Fruit fly (Drosophila melanogaster) whole organism, pupa: Measurements from ENCODE around the gene Ir94b.

ENCODE experiments used
- CG10348 ChIP-seq: fragments of 200-800 bp; sonication (Bioruptor generic); IDR thresholded peaks from 2 replicates; pipeline ENCODE4 v1.3.6; 2022; ENCODE audit warnings: missing biosample characterization, missing genetic modification characterization
- CG12605 ChIP-seq: fragments of 200-800 bp; sonication (Bioruptor generic); IDR thresholded peaks from 2 replicates; pipeline ENCODE4 v1.3.6; 2022; ENCODE audit warnings: missing biosample characterization, missing genetic modification characterization
- CG13204 ChIP-seq: fragments of 200-800 bp; sonication (Bioruptor generic); optimal IDR thresholded peaks from 2 replicates; lab custom pipeline; 2018; ENCODE audit warnings: missing biosample characterization, mild to moderate bottlenecking, missing genetic modification characterization, moderate library complexity
- CG14655 ChIP-seq: fragments of 200-800 bp; sonication (Bioruptor generic); optimal IDR thresholded peaks from 3 replicates; lab custom pipeline; 2017; ENCODE audit warnings: mild to moderate bottlenecking, missing biosample characterization, missing genetic modification reagents, missing genetic modification characterization
- CG15710 ChIP-seq: fragments of 200-800 bp; sonication (Bioruptor generic); optimal IDR thresholded peaks from 2 replicates; lab custom pipeline; 2018; ENCODE audit warnings: missing biosample characterization, mild to moderate bottlenecking, missing genetic modification characterization, moderate library complexity
- CG17806 ChIP-seq: fragments of 200-800 bp; sonication (Bioruptor generic); optimal IDR thresholded peaks from 2 replicates; lab custom pipeline; 2018; ENCODE audit warnings: missing biosample characterization, mild to moderate bottlenecking, missing genetic modification characterization, moderate library complexity
- CG32121 ChIP-seq: fragments of 200-800 bp; sonication (Bioruptor generic); IDR thresholded peaks from 2 replicates; pipeline ENCODE4 v1.3.6; 2022; ENCODE audit warnings: missing biosample characterization, missing genetic modification characterization
- CG34367 ChIP-seq: fragments of 200-800 bp; sonication (Bioruptor generic); optimal IDR thresholded peaks from 2 replicates; lab custom pipeline; 2018; ENCODE audit warnings: missing biosample characterization, mild to moderate bottlenecking, missing genetic modification characterization
- CG4496 ChIP-seq: fragments of 200-800 bp; sonication (Bioruptor generic); IDR thresholded peaks from 3 replicates; pipeline ENCODE4 v1.3.6; 2022; ENCODE audit warnings: missing biosample characterization, missing genetic modification characterization
- CG8159 ChIP-seq: fragments of 200-800 bp; sonication (Bioruptor generic); optimal IDR thresholded peaks from 3 replicates; lab custom pipeline; 2018; ENCODE audit warnings: missing biosample characterization, mild to moderate bottlenecking, missing genetic modification characterization, moderate library complexity
- CG8301 ChIP-seq: fragments of 200-800 bp; sonication (Bioruptor generic); optimal IDR thresholded peaks from 2 replicates; lab custom pipeline; 2018; ENCODE audit warnings: missing biosample characterization, mild to moderate bottlenecking, missing genetic modification characterization
- CG9948 ChIP-seq: fragments of 200-800 bp; sonication (Bioruptor generic); optimal IDR thresholded peaks from 2 replicates; lab custom pipeline; 2018; ENCODE audit warnings: missing biosample characterization, mild to moderate bottlenecking, missing genetic modification characterization, moderate library complexity
- D1 ChIP-seq: fragments of 200-800 bp; sonication (Bioruptor generic); optimal IDR thresholded peaks from 2 replicates; lab custom pipeline; 2018; ENCODE audit warnings: missing biosample characterization, mild to moderate bottlenecking, missing genetic modification characterization, moderate library complexity
- EcR ChIP-seq: fragments of 200-800 bp; sonication (Bioruptor generic); optimal IDR thresholded peaks from 3 replicates; lab custom pipeline; 2019; ENCODE audit warnings: missing biosample characterization, missing genetic modification characterization, mild to moderate bottlenecking, moderate library complexity, missing genetic modification reagents
- Ets98B ChIP-seq: fragments of 200-800 bp; sonication (Bioruptor generic); IDR thresholded peaks from 2 replicates; pipeline ENCODE4 v1.3.6; 2022; ENCODE audit warnings: missing biosample characterization, missing genetic modification characterization
- Pif1A ChIP-seq: fragments of 200-800 bp; sonication (Bioruptor generic); optimal IDR thresholded peaks from 3 replicates; lab custom pipeline; 2016; ENCODE audit warnings: missing biosample characterization, missing genetic modification characterization
- Pif1B ChIP-seq: fragments of 200-800 bp; sonication (Bioruptor generic); optimal IDR thresholded peaks from 3 replicates; lab custom pipeline; 2016; ENCODE audit warnings: missing biosample characterization, missing genetic modification characterization
- Snoo ChIP-seq: fragments of 200-800 bp; sonication (Bioruptor generic); optimal IDR thresholded peaks from 3 replicates; lab custom pipeline; 2017; ENCODE audit warnings: missing biosample characterization, mild to moderate bottlenecking, missing genetic modification characterization, inconsistent platforms
- fd96Ca ChIP-seq: fragments of 200-800 bp; sonication (Bioruptor generic); IDR thresholded peaks from 3 replicates; pipeline ENCODE4 v1.3.6; 2022; ENCODE audit warnings: missing biosample characterization, missing genetic modification characterization
- gl ChIP-seq: fragments of 200-800 bp; sonication (Bioruptor generic); optimal IDR thresholded peaks from 2 replicates; lab custom pipeline; 2018; ENCODE audit warnings: missing biosample characterization, mild to moderate bottlenecking, missing genetic modification characterization
- rn ChIP-seq: fragments of 200-800 bp; sonication (Bioruptor generic); IDR thresholded peaks from 2 replicates; pipeline ENCODE4 v1.3.6; 2022; ENCODE audit warnings: missing biosample characterization, missing genetic modification characterization

Gene Ir94b

DNA sequence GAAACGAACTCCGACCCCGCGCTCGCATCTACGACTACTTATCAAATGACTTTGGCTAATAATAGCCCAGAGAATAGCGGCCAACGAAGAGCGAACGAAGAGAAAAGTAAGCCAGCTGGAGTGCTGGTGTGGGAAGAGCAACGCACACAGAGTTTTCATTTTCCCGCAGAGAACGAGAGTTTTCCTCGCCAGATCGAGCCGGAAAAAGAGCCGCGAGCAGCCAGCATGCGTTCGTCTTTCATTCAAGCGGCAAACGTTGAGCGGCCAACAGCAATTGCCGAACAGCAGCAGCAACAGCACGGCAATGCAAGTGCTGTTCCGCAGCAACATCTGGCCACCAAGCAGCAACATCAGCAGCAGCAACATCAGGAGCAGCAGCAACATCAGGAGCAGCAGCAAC, 7.8 kb upstream of the Ir94b start:
- no peak for TF ChIP-seq rn (GFP tag; lab: Robert Waterston, UW)
- 0 out of 3 replicates have a peak, but pooled peaks have one; percentile 22 for TF ChIP-seq fd96Ca (GFP tag; lab: Robert Waterston, UW)
- TF ChIP-seq CG12605 (GFP tag; lab: Robert Waterston, UW): 0 out of 2 replicates have a peak, but pooled peaks have one; percentile 22
- TF ChIP-seq Ets98B (GFP tag; lab: Robert Waterston, UW): peak; percentile 53; the same call in 1 of the 2 replicates

DNA sequence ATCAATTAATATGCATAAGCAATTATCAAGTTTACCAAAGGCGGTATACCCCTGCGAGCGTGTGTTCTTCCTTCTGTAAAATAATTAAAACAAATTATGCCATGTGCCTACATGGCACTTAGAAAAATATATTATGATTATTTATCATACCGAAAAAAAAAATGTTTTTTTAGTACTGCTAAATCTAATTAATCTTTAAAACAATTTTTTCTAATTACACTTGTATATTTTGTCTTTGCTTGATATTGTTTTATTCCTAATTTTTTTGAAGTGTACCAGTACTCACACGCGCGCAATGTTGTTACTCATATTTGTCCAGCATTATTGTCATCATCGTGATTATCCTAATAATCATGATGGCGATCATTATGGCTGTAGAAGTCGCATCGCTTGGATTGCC, 6.3 kb upstream of the Ir94b start:
- TF ChIP-seq CG32121 (GFP tag; lab: Robert Waterston, UW) (no peak), CG17806 (tag; lab: Kevin White, UChicago) (no peak), CG13204 (GFP tag; lab: Kevin White, UChicago) (no peak), D1 (no peak), gl (tag; lab: Kevin White, UChicago) (no peak), rn (GFP tag; lab: Robert Waterston, UW) (no peak), CG10348 (GFP tag; lab: Robert Waterston, UW) (no peak), Pif1B (GFP tag; lab: Kevin White, UChicago) (no peak), Snoo (tag; lab: Kevin White, UChicago) (no peak), Pif1A (no peak), EcR (no peak), CG34367 (tag; lab: Kevin White, UChicago) (no peak), CG8159 (no peak), CG14655 (GFP tag; lab: Kevin White, UChicago) (peak; percentile 38), CG8301 (peak; percentile 17), fd96Ca (GFP tag; lab: Robert Waterston, UW) (no peak), Ets98B (GFP tag; lab: Robert Waterston, UW) (no peak), CG4496 (GFP tag; lab: Robert Waterston, UW) (no peak)

DNA sequence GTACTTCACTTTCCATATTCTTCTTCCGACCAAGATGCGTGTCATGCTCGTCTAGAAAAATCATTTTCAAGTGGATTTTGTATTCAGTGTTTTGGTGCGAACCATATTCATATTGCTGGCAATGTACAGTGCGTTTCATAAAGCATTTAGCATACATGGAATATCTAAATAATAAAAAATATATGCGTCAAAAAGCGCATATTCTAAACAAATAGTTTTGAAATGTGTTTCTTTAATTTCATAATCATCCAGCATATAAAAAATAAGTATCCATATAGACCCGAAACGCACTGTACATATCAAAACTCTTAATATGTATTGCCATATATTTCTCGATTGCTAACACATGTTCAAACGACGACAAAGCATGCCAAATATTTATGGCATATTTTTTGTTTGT, 4.2 kb upstream of the Ir94b start:
- TF ChIP-seq CG10348 (GFP tag; lab: Robert Waterston, UW) (no peak), CG32121 (GFP tag; lab: Robert Waterston, UW) (no peak), CG17806 (tag; lab: Kevin White, UChicago) (no peak), CG9948 (tag; lab: Kevin White, UChicago) (no peak), CG14655 (GFP tag; lab: Kevin White, UChicago) (no peak), Pif1B (GFP tag; lab: Kevin White, UChicago) (no peak), D1 (no peak), CG12605 (GFP tag; lab: Robert Waterston, UW) (no peak), rn (GFP tag; lab: Robert Waterston, UW) (no peak), gl (tag; lab: Kevin White, UChicago) (no peak), EcR (no peak), Pif1A (no peak), Ets98B (GFP tag; lab: Robert Waterston, UW) (no peak), CG8301 (no peak), CG13204 (GFP tag; lab: Kevin White, UChicago) (no peak), fd96Ca (GFP tag; lab: Robert Waterston, UW) (no peak), CG34367 (tag; lab: Kevin White, UChicago) (no peak), CG15710 (tag; lab: Kevin White, UChicago) (no peak)
- TF ChIP-seq, all 21 proteins: peak for 0

DNA sequence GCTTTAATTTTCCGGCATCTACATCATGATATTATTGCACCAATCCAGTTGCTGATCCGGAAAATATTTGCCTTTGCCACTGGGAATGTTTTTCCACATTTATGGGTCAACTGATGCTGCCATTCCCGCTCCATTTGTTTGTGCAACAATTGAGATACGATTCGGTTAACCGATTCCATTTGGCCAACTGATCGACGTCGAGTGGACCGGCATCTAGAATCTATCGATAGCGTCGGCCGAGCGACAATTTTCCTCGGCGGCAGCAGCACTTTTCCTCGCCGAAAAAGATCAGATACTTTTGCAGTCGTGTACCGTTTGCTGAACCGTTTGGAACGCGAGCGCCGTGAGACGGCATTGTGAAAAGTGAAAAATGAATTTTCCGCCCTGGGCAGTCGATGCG, 2.7 kb upstream of the Ir94b start, which contains the start of gene CG42390:
Gene CG42390, plus strand, starts transcription at position 301 of the 400 bp plus-strand sequence.
- no peak for TF ChIP-seq CG12605 (GFP tag; lab: Robert Waterston, UW)
- TF ChIP-seq EcR: no peak
- no peak for TF ChIP-seq CG14655 (GFP tag; lab: Kevin White, UChicago)
- TF ChIP-seq gl (tag; lab: Kevin White, UChicago): no peak
- no peak for TF ChIP-seq CG10348 (GFP tag; lab: Robert Waterston, UW)
- TF ChIP-seq rn (GFP tag; lab: Robert Waterston, UW): no peak
- TF ChIP-seq CG4496 (GFP tag; lab: Robert Waterston, UW): no peak
- TF ChIP-seq CG32121 (GFP tag; lab: Robert Waterston, UW): no peak
- no peak for TF ChIP-seq D1
- no peak for TF ChIP-seq CG8301
- no peak for TF ChIP-seq Pif1A
- no peak for TF ChIP-seq CG13204 (GFP tag; lab: Kevin White, UChicago)
- TF ChIP-seq CG8159: no peak
- TF ChIP-seq CG34367 (tag; lab: Kevin White, UChicago): no peak
- no peak for TF ChIP-seq Snoo (tag; lab: Kevin White, UChicago)
- TF ChIP-seq Pif1B (GFP tag; lab: Kevin White, UChicago): no peak
- TF ChIP-seq CG17806 (tag; lab: Kevin White, UChicago): no peak
- no peak for TF ChIP-seq CG15710 (tag; lab: Kevin White, UChicago)
- TF ChIP-seq fd96Ca (GFP tag; lab: Robert Waterston, UW): no peak

DNA sequence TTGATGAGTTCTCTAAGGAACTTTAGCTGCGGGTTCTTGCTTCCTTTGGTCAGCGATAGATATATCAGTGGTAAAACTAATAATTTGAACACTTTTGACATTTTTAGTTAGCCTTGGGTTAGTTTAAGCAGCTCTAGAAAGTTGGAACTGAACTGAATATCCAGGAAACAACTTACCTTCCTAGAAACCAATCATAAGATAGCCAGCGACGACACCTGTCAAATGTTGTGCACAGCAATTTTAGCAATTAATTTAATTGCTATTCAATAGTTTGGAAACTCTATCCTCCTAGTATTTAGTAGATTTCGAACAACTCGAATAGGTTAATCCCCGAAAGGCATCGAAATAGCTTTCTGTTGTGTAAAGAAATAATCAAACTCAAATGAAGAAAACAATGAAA, 2.3 kb upstream of the Ir94b start, which contains the start of gene Ir94c:
Gene Ir94c, minus strand, starts transcription at position 101 of the 400 bp plus-strand sequence.
- no peak for TF ChIP-seq Ets98B (GFP tag; lab: Robert Waterston, UW)
- TF ChIP-seq Pif1A: no peak
- TF ChIP-seq CG10348 (GFP tag; lab: Robert Waterston, UW): no peak
- no peak for TF ChIP-seq CG13204 (GFP tag; lab: Kevin White, UChicago)
- TF ChIP-seq CG8159: no peak
- no peak for TF ChIP-seq CG15710 (tag; lab: Kevin White, UChicago)
- no peak for TF ChIP-seq gl (tag; lab: Kevin White, UChicago)
- no peak for TF ChIP-seq CG12605 (GFP tag; lab: Robert Waterston, UW)
- TF ChIP-seq, all 21 proteins: peak for 0

DNA sequence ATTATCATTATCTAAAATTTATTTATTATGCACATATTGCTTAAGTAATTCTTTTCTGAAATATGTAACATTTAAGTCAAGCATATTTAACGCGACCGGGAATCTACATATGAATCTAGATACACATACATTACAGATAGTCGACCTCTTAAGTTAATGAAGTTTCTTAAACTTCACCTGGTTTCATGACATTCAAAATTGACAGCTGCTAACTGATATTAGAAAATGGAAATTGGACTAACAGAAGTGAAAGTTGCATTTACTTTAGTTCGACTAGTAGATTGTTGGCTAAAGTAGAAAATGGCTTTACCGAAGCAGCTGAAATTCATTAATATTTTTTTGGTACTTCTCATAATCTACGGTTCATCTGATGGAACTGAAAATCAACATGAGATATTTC, 3.9 kb downstream of the Ir94b start, which contains the start of gene Ir94a:
Gene Ir94a, plus strand, starts transcription at position 301 of the 400 bp plus-strand sequence.
- no peak for TF ChIP-seq CG12605 (GFP tag; lab: Robert Waterston, UW)
- TF ChIP-seq CG17806 (tag; lab: Kevin White, UChicago): no peak
- TF ChIP-seq CG15710 (tag; lab: Kevin White, UChicago): no peak
- no peak for TF ChIP-seq CG8159
- TF ChIP-seq Pif1B (GFP tag; lab: Kevin White, UChicago): no peak
- no peak for TF ChIP-seq EcR
- TF ChIP-seq CG8301: no peak
- no peak for TF ChIP-seq CG14655 (GFP tag; lab: Kevin White, UChicago)
- TF ChIP-seq gl (tag; lab: Kevin White, UChicago): no peak
- no peak for TF ChIP-seq CG13204 (GFP tag; lab: Kevin White, UChicago)
- TF ChIP-seq CG34367 (tag; lab: Kevin White, UChicago): no peak
- no peak for TF ChIP-seq Ets98B (GFP tag; lab: Robert Waterston, UW)
- TF ChIP-seq Snoo (tag; lab: Kevin White, UChicago): no peak
- no peak for TF ChIP-seq Pif1A
- TF ChIP-seq CG4496 (GFP tag; lab: Robert Waterston, UW): no peak
- no peak for TF ChIP-seq rn (GFP tag; lab: Robert Waterston, UW)
- TF ChIP-seq CG9948 (tag; lab: Kevin White, UChicago): no peak
- TF ChIP-seq fd96Ca (GFP tag; lab: Robert Waterston, UW): no peak
- no peak for TF ChIP-seq D1
- no peak for TF ChIP-seq CG32121 (GFP tag; lab: Robert Waterston, UW)
